Worm (Caenorhabditis elegans) whole organism, L4 larva: ENCODE results near the gene str-139.

Experiments
- D1046.2 ChIP-seq: fragments of 200-800 bp; sonication (Bioruptor generic); IDR thresholded peaks from 2 replicates; pipeline ENCODE4 v1.3.6; 2022; ENCODE audit warnings: missing genetic modification characterization, missing compliant biosample characterization
- F10B5.3 ChIP-seq: sonication (generic microtip); optimal IDR thresholded peaks from 2 replicates; lab custom pipeline; 2016; ENCODE audit warnings: mild to moderate bottlenecking, missing genetic modification characterization, missing compliant biosample characterization
- F26F4.8 ChIP-seq: fragments of 200-800 bp; sonication (Bioruptor generic); conservative IDR thresholded peaks from 2 replicates; pipeline ENCODE4 v1.3.6; 2022; ENCODE audit warnings: missing genetic modification characterization, missing compliant biosample characterization
- R02D3.7 ChIP-seq: fragments of 150-350 bp; sonication (generic microtip); optimal IDR thresholded peaks from 3 replicates; lab custom pipeline; 2014; ENCODE audit warnings: missing biosample characterization, missing genetic modification characterization
- T26A8.4 ChIP-seq: fragments of 200-800 bp; sonication (Bioruptor generic); IDR thresholded peaks from 2 replicates; pipeline ENCODE4 v1.3.6; 2022; ENCODE audit warnings: missing genetic modification characterization, missing compliant biosample characterization
- Y105C5A.15 ChIP-seq: fragments of 200-800 bp; sonication (Bioruptor generic); IDR thresholded peaks from 2 replicates; pipeline ENCODE4 v1.3.6; 2022; ENCODE audit warnings: missing genetic modification characterization, missing compliant biosample characterization
- Y48G9A.11 ChIP-seq: fragments of 200-800 bp; sonication (Bioruptor generic); IDR thresholded peaks from 2 replicates; pipeline ENCODE4 v1.3.6; 2022; ENCODE audit warnings: missing genetic modification reagents, missing genetic modification characterization, missing compliant biosample characterization
- Y75B8A.6 ChIP-seq: fragments of 200-800 bp; sonication (Bioruptor generic); IDR thresholded peaks from 2 replicates; pipeline ENCODE4 v1.3.6; 2022; ENCODE audit warnings: missing genetic modification reagents, missing genetic modification characterization, missing compliant biosample characterization
- aha-1 ChIP-seq: fragments of 150-350 bp; peaks from one replicate; lab custom pipeline; 2014; ENCODE audit warnings: missing biosample characterization, missing genetic modification characterization
- aly-2 ChIP-seq: sonication (generic microtip); optimal IDR thresholded peaks from 2 replicates; lab custom pipeline; 2018; ENCODE audit warnings: missing biosample characterization, missing genetic modification characterization
- arid-1 ChIP-seq: fragments of 200-800 bp; sonication (Bioruptor generic); conservative IDR thresholded peaks from 2 replicates; pipeline ENCODE4 v1.3.6; 2022; ENCODE audit warnings: missing genetic modification reagents, missing genetic modification characterization, missing compliant biosample characterization
- ceh-44 ChIP-seq: fragments of 200-800 bp; sonication (Bioruptor generic); IDR thresholded peaks from 2 replicates; pipeline ENCODE4 v1.3.6; 2022; ENCODE audit warnings: missing genetic modification reagents, missing genetic modification characterization, missing compliant biosample characterization
- ces-1 ChIP-seq: fragments of 150-350 bp; sonication (generic microtip); optimal IDR thresholded peaks from 4 replicates; lab custom pipeline; 2014; ENCODE audit warnings: missing biosample characterization, missing genetic modification reagents, missing genetic modification characterization
- cey-2 ChIP-seq: sonication (generic microtip); optimal IDR thresholded peaks from 3 replicates; lab custom pipeline; 2017; ENCODE audit warnings: missing genetic modification characterization, mild to moderate bottlenecking, missing compliant biosample characterization, antibody characterized with exemption, borderline replicate concordance; ENCODE audit not compliant: insufficient read depth
- ctbp-1 ChIP-seq: fragments of 200-800 bp; sonication (Bioruptor generic); IDR thresholded peaks from 2 replicates; pipeline ENCODE4 v1.3.6; 2022; ENCODE audit warnings: missing genetic modification reagents, missing genetic modification characterization, missing compliant biosample characterization
- daf-12 ChIP-seq: fragments of 150-350 bp; optimal IDR thresholded peaks from 2 replicates; lab custom pipeline; 2014; ENCODE audit warnings: missing biosample characterization, missing genetic modification reagents, missing genetic modification characterization
- daf-16 ChIP-seq, 3 experiments: sonication (generic microtip); optimal IDR thresholded peaks; 2 replicates each; lab custom pipeline; 2016 to 2017; ENCODE audit warnings: missing genetic modification characterization in 3 of 3, missing genetic modification reagents in 3 of 3, mild to moderate bottlenecking in 2 of 3, missing compliant biosample characterization in 2 of 3, missing biosample characterization in 1 of 3, moderate library complexity in 1 of 3
- dmd-6 ChIP-seq: fragments of 200-800 bp; sonication (Bioruptor generic); IDR thresholded peaks from 2 replicates; pipeline ENCODE4 v1.3.6; 2022; ENCODE audit warnings: missing genetic modification reagents, missing genetic modification characterization, missing compliant biosample characterization
- dve-1 ChIP-seq: sonication (generic microtip); optimal IDR thresholded peaks from 2 replicates; lab custom pipeline; 2017; ENCODE audit warnings: antibody characterized with exemption, mild to moderate bottlenecking, missing genetic modification characterization, missing compliant biosample characterization; ENCODE audit not compliant: insufficient read depth
- egl-27 ChIP-seq: sonication (generic microtip); optimal IDR thresholded peaks from 3 replicates; lab custom pipeline; 2017; ENCODE audit warnings: missing biosample characterization, missing genetic modification reagents, missing genetic modification characterization
- egl-43 ChIP-seq: fragments of 200-800 bp; sonication (Bioruptor generic); IDR thresholded peaks from 2 replicates; pipeline ENCODE4 v1.3.6; 2022; ENCODE audit warnings: missing genetic modification reagents, missing genetic modification characterization, missing compliant biosample characterization
- fkh-10 ChIP-seq: fragments of 150-350 bp; optimal IDR thresholded peaks from 2 replicates; lab custom pipeline; 2014; ENCODE audit warnings: missing biosample characterization, missing genetic modification reagents, missing genetic modification characterization
- hlh-30 ChIP-seq: sonication (generic microtip); optimal IDR thresholded peaks from 2 replicates; lab custom pipeline; 2017; ENCODE audit warnings: antibody characterized with exemption, mild to moderate bottlenecking, missing genetic modification characterization, missing compliant biosample characterization; ENCODE audit not compliant: insufficient read depth
- lin-13 ChIP-seq: fragments of 150-350 bp; optimal IDR thresholded peaks from 2 replicates; lab custom pipeline; 2014; ENCODE audit warnings: missing biosample characterization, missing genetic modification reagents, missing genetic modification characterization
- lin-15B ChIP-seq: fragments of 150-350 bp; sonication (generic microtip); optimal IDR thresholded peaks from 3 replicates; lab custom pipeline; 2014; ENCODE audit warnings: missing biosample characterization, missing genetic modification characterization
- mdt-29 ChIP-seq: fragments of 200-800 bp; sonication (Bioruptor generic); IDR thresholded peaks from 2 replicates; pipeline ENCODE4 v1.3.6; 2022; ENCODE audit warnings: missing genetic modification reagents, missing genetic modification characterization, missing compliant biosample characterization
- mes-2 ChIP-seq: sonication (generic microtip); optimal IDR thresholded peaks from 2 replicates; lab custom pipeline; 2016; ENCODE audit warnings: missing genotype, mild to moderate bottlenecking, missing genetic modification characterization, missing compliant biosample characterization; ENCODE audit not compliant: poor library complexity, severe bottlenecking
- mxl-3 ChIP-seq: fragments of 200-800 bp; sonication (Bioruptor generic); optimal IDR thresholded peaks from 2 replicates; lab custom pipeline; 2018; ENCODE audit warnings: mild to moderate bottlenecking, missing genetic modification characterization, missing compliant biosample characterization
- nhr-11 ChIP-seq: fragments of 150-350 bp; optimal IDR thresholded peaks from 2 replicates; lab custom pipeline; 2014; ENCODE audit warnings: missing biosample characterization, missing genetic modification characterization
- nhr-25 ChIP-seq: sonication (generic microtip); optimal IDR thresholded peaks from 2 replicates; lab custom pipeline; 2017; ENCODE audit warnings: missing genetic modification characterization, mild to moderate bottlenecking, missing compliant biosample characterization, antibody characterized with exemption, moderate library complexity, borderline replicate concordance; ENCODE audit not compliant: insufficient read depth
- nhr-28 ChIP-seq: fragments of 150-350 bp; optimal IDR thresholded peaks from 2 replicates; lab custom pipeline; 2014; ENCODE audit warnings: missing biosample characterization, missing genetic modification characterization
- nhr-6 ChIP-seq: fragments of 150-350 bp; optimal IDR thresholded peaks from 2 replicates; lab custom pipeline; 2014; ENCODE audit warnings: missing biosample characterization, missing genetic modification characterization
- nhr-77 ChIP-seq: fragments of 150-350 bp; optimal IDR thresholded peaks from 2 replicates; lab custom pipeline; 2014; ENCODE audit warnings: missing biosample characterization, missing genetic modification characterization
- pha-4 ChIP-seq, 2 experiments: fragments of 150-350 bp in 1 of 2; fragments of 200-800 bp in 1 of 2; sonication (Bioruptor generic) in 1 of 2; IDR thresholded peaks in 1 of 2; optimal IDR thresholded peaks in 1 of 2; 2 replicates each; pipeline versions ENCODE4 v1.3.6 to Lab custom; 2014 to 2022; ENCODE audit warnings: missing genetic modification characterization in 2 of 2, missing genetic modification reagents in 2 of 2, missing biosample characterization in 1 of 2, missing compliant biosample characterization in 1 of 2
- php-3 ChIP-seq: fragments of 200-800 bp; sonication (Bioruptor generic); IDR thresholded peaks from 2 replicates; pipeline ENCODE4 v1.3.6; 2022; ENCODE audit warnings: missing genetic modification reagents, missing genetic modification characterization, missing compliant biosample characterization
- pqm-1 ChIP-seq: sonication (generic microtip); optimal IDR thresholded peaks from 2 replicates; lab custom pipeline; 2017; ENCODE audit warnings: missing biosample characterization, missing genetic modification characterization
- saeg-2 ChIP-seq: fragments of 200-800 bp; sonication (Bioruptor generic); IDR thresholded peaks from 2 replicates; pipeline ENCODE4 v1.3.6; 2022; ENCODE audit warnings: missing genetic modification reagents, missing genetic modification characterization, missing compliant biosample characterization
- sdz-12 ChIP-seq: fragments of 200-800 bp; sonication (Bioruptor generic); optimal IDR thresholded peaks from 2 replicates; lab custom pipeline; 2018; ENCODE audit warnings: mild to moderate bottlenecking, missing genetic modification characterization, missing compliant biosample characterization
- skn-1 ChIP-seq: fragments of 150-350 bp; optimal IDR thresholded peaks from 2 replicates; lab custom pipeline; 2014; ENCODE audit warnings: missing biosample characterization, missing genetic modification characterization
- spr-3 ChIP-seq: fragments of 200-800 bp; sonication (Bioruptor generic); optimal IDR thresholded peaks from 2 replicates; lab custom pipeline; 2018; ENCODE audit warnings: mild to moderate bottlenecking, missing genetic modification characterization, missing compliant biosample characterization
- unc-39 ChIP-seq: sonication (generic microtip); optimal IDR thresholded peaks from 2 replicates; lab custom pipeline; 2017; ENCODE audit warnings: missing biosample characterization, missing genetic modification characterization
- unc-62 ChIP-seq, 3 experiments: fragments of 150-350 bp in 1 of 3; sonication (generic microtip); optimal IDR thresholded peaks in 2 of 3; peaks in 1 of 3; 1 replicate in 1 of 3; 2 replicates in 2 of 3; lab custom pipeline; 2014 to 2017; ENCODE audit warnings: missing biosample characterization in 3 of 3, missing genetic modification characterization in 3 of 3, missing genetic modification reagents in 3 of 3, missing genotype in 1 of 3
- zip-11 ChIP-seq: fragments of 200-800 bp; sonication (Bioruptor generic); IDR thresholded peaks from 2 replicates; pipeline ENCODE4 v1.3.6; 2022; ENCODE audit warnings: missing genetic modification characterization, missing compliant biosample characterization
- zip-2 ChIP-seq: fragments of 150-350 bp; optimal IDR thresholded peaks from 2 replicates; lab custom pipeline; 2014; ENCODE audit warnings: missing biosample characterization, missing genetic modification characterization

Gene str-139

ce11 chrV:8022040-8022439 is 39.9 kb downstream of the str-139 start, which contains the start of gene ech-3:
Gene ech-3, plus strand, starts transcription at chrV:8022217.
- TF ChIP-seq cey-2 (tag; lab: Kevin White, UChicago) (no peak), dmd-6 (GFP tag; lab: Robert Waterston, UW) (peak; percentile 15; the same call in 1 of the 2 replicates), mes-2 (no peak), daf-16 (GFP tag; optimal IDR thresholded peaks at IDR 0.05; lab: Kevin White, UChicago) (no peak), daf-16 (tag; optimal IDR thresholded peaks at IDR 0.05; lab: Kevin White, UChicago) (peak; percentile 59), unc-39 (no peak), D1046.2 (GFP tag; lab: Robert Waterston, UW) (no peak), nhr-28 (tag; lab: Kevin White, UChicago) (peak; percentile 14), pqm-1 (tag; lab: Kevin White, UChicago) (peak; percentile 25), nhr-25 (tag; lab: Kevin White, UChicago) (no peak), dve-1 (tag; lab: Kevin White, UChicago) (peak; percentile 33), pha-4 (GFP tag; IDR thresholded peaks at IDR 0.05; lab: Robert Waterston, UW) (no peak), pha-4 (tag; optimal IDR thresholded peaks at IDR 0.05; lab: Kevin White, UChicago) (no peak)

ce11 chrV:8019783-8020182 is 42.2 kb downstream of the str-139 start:
- TF ChIP-seq daf-16 (GFP tag; optimal IDR thresholded peaks at IDR 0.05; lab: Kevin White, UChicago) (no peak), daf-16 (tag; optimal IDR thresholded peaks at IDR 0.05; lab: Kevin White, UChicago) (peak; percentile 20), dmd-6 (GFP tag; lab: Robert Waterston, UW) (peak; percentile 32; the same call in 1 of the 2 replicates), spr-3 (GFP tag; lab: Kevin White, UChicago) (no peak), dve-1 (tag; lab: Kevin White, UChicago) (peak; percentile 1), nhr-28 (tag; lab: Kevin White, UChicago) (peak; percentile 45), aha-1 (tag; lab: Kevin White, UChicago) (no peak)
- TF ChIP-seq, all 104 proteins: peak for 4

- no peak for TF ChIP-seq nhr-6 (tag; lab: Kevin White, UChicago)
- TF ChIP-seq hlh-30 (tag; lab: Kevin White, UChicago) = no peak
- TF ChIP-seq sdz-12 (GFP tag; lab: Kevin White, UChicago) = no peak
- no peak for TF ChIP-seq F10B5.3 (tag; lab: Kevin White, UChicago)
- TF ChIP-seq mdt-29 = no peak
- TF ChIP-seq zip-11 = no peak
- no peak for TF ChIP-seq arid-1
- no peak for TF ChIP-seq T26A8.4 (GFP tag; lab: Robert Waterston, UW)
- TF ChIP-seq lin-13 (GFP tag; lab: Kevin White, UChicago) = no peak
- TF ChIP-seq fkh-10 (GFP tag; lab: Kevin White, UChicago) = no peak
- no peak for TF ChIP-seq Y75B8A.6 (GFP tag; lab: Robert Waterston, UW)
- no peak for TF ChIP-seq unc-62 (GFP tag; optimal IDR thresholded peaks at IDR 0.05 in 1 of 2; lab: Kevin White, UChicago)
- no peak for TF ChIP-seq unc-62 (tag; optimal IDR thresholded peaks at IDR 0.05; lab: Kevin White, UChicago)
- TF ChIP-seq nhr-77 (tag; lab: Kevin White, UChicago) = no peak
- peak; percentile 10 for TF ChIP-seq mxl-3 (GFP tag; lab: Kevin White, UChicago)
- TF ChIP-seq skn-1 (tag; lab: Kevin White, UChicago) = no peak
- no peak for TF ChIP-seq saeg-2
- TF ChIP-seq php-3 = 0 out of 2 replicates have a peak, but pooled peaks have one; percentile 34
- no peak for TF ChIP-seq ceh-44 (GFP tag; lab: Robert Waterston, UW)
- TF ChIP-seq F26F4.8 = no peak
- no peak for TF ChIP-seq ctbp-1 (GFP tag; lab: Robert Waterston, UW)
- no peak for TF ChIP-seq lin-15B
- no peak for TF ChIP-seq Y48G9A.11 (GFP tag; lab: Robert Waterston, UW)
- no peak for TF ChIP-seq egl-27
- peak; percentile 16 for TF ChIP-seq mes-2
- TF ChIP-seq daf-12 = no peak
- TF ChIP-seq dve-1 (tag; lab: Kevin White, UChicago) = peak; percentile 36
- TF ChIP-seq nhr-11 (tag; lab: Kevin White, UChicago) = no peak
- TF ChIP-seq Y105C5A.15 = no peak
- no peak for TF ChIP-seq egl-43 (GFP tag; lab: Robert Waterston, UW)
- TF ChIP-seq R02D3.7 (tag; lab: Kevin White, UChicago) = no peak
- TF ChIP-seq ces-1 (GFP tag; lab: Kevin White, UChicago) = no peak
- no peak for TF ChIP-seq aly-2
- no peak for TF ChIP-seq zip-2 (tag; lab: Kevin White, UChicago)
These were observed 43.1 kb downstream of the str-139 start for ce11 chrV:8018919-8019318.
